Worm (Caenorhabditis elegans) whole organism, young adult: ENCODE data around the gene srz-62.

ENCODE experiments used
- D2030.7 ChIP-seq: fragments of 200-800 bp; sonication (Bioruptor generic); IDR thresholded peaks from 2 replicates; pipeline ENCODE4 v1.3.6; 2022; ENCODE audit warnings: missing genetic modification reagents, missing genetic modification characterization, missing compliant biosample characterization
- dpl-1 ChIP-seq: fragments of 150-350 bp; optimal IDR thresholded peaks from 2 replicates; lab custom pipeline; 2014; ENCODE audit warnings: missing biosample characterization, missing genetic modification reagents, missing genetic modification characterization
- ets-4 ChIP-seq: fragments of 200-800 bp; sonication (Bioruptor generic); optimal IDR thresholded peaks from 2 replicates; lab custom pipeline; 2018; ENCODE audit warnings: mild to moderate bottlenecking, missing genetic modification characterization, missing compliant biosample characterization
- hmg-20 ChIP-seq: fragments of 200-800 bp; sonication (Bioruptor generic); IDR thresholded peaks from 2 replicates; pipeline ENCODE4 v1.3.6; 2022; ENCODE audit warnings: missing genetic modification reagents, missing genetic modification characterization, missing compliant biosample characterization
- lin-54 ChIP-seq: fragments of 200-800 bp; sonication (Bioruptor generic); optimal IDR thresholded peaks from 2 replicates; lab custom pipeline; 2018; ENCODE audit warnings: mild to moderate bottlenecking, missing genetic modification characterization, missing compliant biosample characterization
- rcor-1 ChIP-seq: fragments of 200-800 bp; sonication (Bioruptor generic); IDR thresholded peaks from 2 replicates; pipeline ENCODE4 v1.3.6; 2022; ENCODE audit warnings: missing genetic modification reagents, missing genetic modification characterization, missing compliant biosample characterization
- sea-2 ChIP-seq: fragments of 200-800 bp; sonication (Bioruptor generic); IDR thresholded peaks from 2 replicates; pipeline ENCODE4 v1.3.6; 2022; ENCODE audit warnings: missing genetic modification characterization, missing compliant biosample characterization
- tbx-9 ChIP-seq: sonication (generic microtip); optimal IDR thresholded peaks from 2 replicates; lab custom pipeline; 2016; ENCODE audit warnings: borderline replicate concordance, missing genetic modification characterization, inconsistent platforms, missing compliant biosample characterization

- no peak for TF ChIP-seq D2030.7 (GFP tag; lab: Robert Waterston, UW)
- no peak for TF ChIP-seq sea-2
- TF ChIP-seq dpl-1 (GFP tag; lab: Kevin White, UChicago), result no peak
- no peak for TF ChIP-seq hmg-20
- no peak for TF ChIP-seq ets-4 (GFP tag; lab: Kevin White, UChicago)
- TF ChIP-seq rcor-1 (GFP tag; lab: Robert Waterston, UW), result no peak
- no peak for TF ChIP-seq tbx-9 (tag; lab: Kevin White, UChicago)
- no peak for TF ChIP-seq lin-54 (GFP tag; lab: Kevin White, UChicago)
These were observed 36.8 kb downstream of the srz-62 start, which contains the start of gene clec-71 for ce11 chrIV:3937097-3937496.
